Worm (Caenorhabditis elegans): ENCODE measurements around the gene fbxb-29.
"Not testable (repeated sequence)": the region's sequence is repeated elsewhere in the genome, so short reads cannot be mapped to it uniquely, and the experiment has no call there.

Gene fbxb-29

DNA sequence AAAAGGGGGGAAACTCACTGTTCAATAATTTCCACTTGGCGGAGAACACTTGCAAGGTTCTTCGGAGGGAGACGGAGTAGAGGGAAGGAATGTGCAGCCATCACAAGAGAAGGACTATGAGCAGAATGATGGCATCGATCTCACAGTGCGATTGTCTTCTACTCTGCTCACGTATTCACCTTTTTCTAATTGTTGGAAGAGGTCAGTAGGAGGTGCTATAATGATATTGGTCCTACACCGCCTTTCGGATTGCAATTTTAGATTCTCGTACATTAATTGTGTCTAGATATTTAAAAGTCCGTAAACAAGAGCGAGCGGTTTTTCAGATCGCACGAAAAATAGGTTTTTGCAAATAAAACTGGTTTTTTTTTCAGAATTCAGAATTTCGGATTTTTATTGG, 41.1 kb upstream of the fbxb-29 start, which contains the start of gene fbxb-39:
Gene fbxb-39, minus strand, starts transcription at position 101 of the 400 bp plus-strand sequence.
- TF ChIP-seq C38D4.7 (GFP tag; optimal IDR thresholded peaks at IDR 0.05) (no peak), ceh-34 (tag; optimal IDR thresholded peaks at IDR 0.05) (no peak), ceh-31 (tag; optimal IDR thresholded peaks at IDR 0.05) (no peak), ceh-45 (GFP tag; IDR thresholded peaks at IDR 0.05) (no peak), dve-1 (tag; optimal IDR thresholded peaks at IDR 0.05) (no peak), F13H6.1 (tag; optimal IDR thresholded peaks at IDR 0.05) (no peak), ref-2 (tag; optimal IDR thresholded peaks at IDR 0.05) (no peak), ama-1 (optimal IDR thresholded peaks at IDR 0.05) (no peak), ceh-6 (GFP tag; optimal IDR thresholded peaks at IDR 0.05) (no peak), K09A11.1 (tag; optimal IDR thresholded peaks at IDR 0.05; ENCODE audit: insufficient read depth) (no peak), zip-5 (tag; optimal IDR thresholded peaks at IDR 0.05) (no peak), hlh-8 (tag; optimal IDR thresholded peaks at IDR 0.05) (no peak), ceh-30 (tag; optimal IDR thresholded peaks at IDR 0.05) (no peak), ahr-1 (tag; optimal IDR thresholded peaks at IDR 0.05) (no peak), nhr-11 (tag; optimal IDR thresholded peaks at IDR 0.05) (no peak), T23F11.4 (GFP tag; optimal IDR thresholded peaks at IDR 0.05) (no peak)

DNA sequence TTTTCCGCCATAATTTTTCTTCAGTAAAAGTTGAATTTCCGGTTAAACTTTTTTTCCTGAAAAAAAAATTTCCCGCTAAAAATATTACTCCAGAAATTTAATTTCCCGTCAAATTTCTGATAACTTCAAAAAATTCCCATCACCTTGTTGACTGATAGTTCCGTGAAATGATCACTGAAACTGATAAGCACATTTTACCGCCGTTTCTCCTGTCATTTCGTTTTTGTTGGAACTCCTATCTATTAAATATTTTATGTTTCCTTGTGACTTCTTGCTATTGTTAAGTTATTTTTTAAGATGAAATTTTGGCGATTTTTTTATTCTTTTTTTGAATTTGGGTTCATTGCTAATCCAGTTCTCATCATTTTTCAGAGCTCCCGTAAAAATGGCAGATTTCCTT, 29.2 kb upstream of the fbxb-29 start, which contains the start of gene math-34:
Gene math-34, plus strand, starts transcription at position 371 of the 400 bp plus-strand sequence.
- TF ChIP-seq pag-3 (tag; optimal IDR thresholded peaks at IDR 0.05; ENCODE audit: borderline replicate concordance): no peak
- TF ChIP-seq che-1 (tag; optimal IDR thresholded peaks at IDR 0.05): no peak
- no peak for TF ChIP-seq pax-1 (tag; optimal IDR thresholded peaks at IDR 0.05)
- no peak for TF ChIP-seq Y22D7AL.16 (tag; optimal IDR thresholded peaks at IDR 0.05)

DNA sequence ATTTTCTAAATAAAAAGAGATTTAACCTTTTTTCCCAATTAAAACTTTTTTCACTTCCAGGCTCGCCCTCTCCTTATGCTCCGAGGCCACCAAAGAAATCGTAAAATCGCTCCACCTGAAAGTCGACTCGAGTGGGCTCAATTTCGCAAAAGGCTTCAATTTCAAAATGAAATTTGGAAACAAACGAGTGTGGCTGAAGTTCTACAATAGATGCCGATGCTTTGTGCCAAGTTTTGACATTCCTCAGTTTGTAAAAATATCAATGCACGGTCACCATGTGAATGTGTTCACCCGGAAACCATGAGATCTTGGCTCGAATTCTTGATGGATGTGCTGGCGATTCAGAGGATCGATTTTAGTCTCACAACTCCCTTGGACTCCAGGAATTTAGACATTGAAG, 27.3 kb upstream of the fbxb-29 start, which contains the start of gene M01D1.12:
Gene M01D1.12, plus strand, starts transcription at position 301 of the 400 bp plus-strand sequence.
- no peak for TF ChIP-seq rnt-1 (tag; optimal IDR thresholded peaks at IDR 0.05)
- no peak for TF ChIP-seq nfya-1 (tag; optimal IDR thresholded peaks at IDR 0.05)
- TF ChIP-seq nhr-232 (tag; optimal IDR thresholded peaks at IDR 0.05): no peak
- no peak for TF ChIP-seq mec-3 (tag; optimal IDR thresholded peaks at IDR 0.05; ENCODE audit: borderline replicate concordance)
- TF ChIP-seq ceh-45 (GFP tag; IDR thresholded peaks at IDR 0.05): no peak
- no peak for TF ChIP-seq pqm-1 (tag; optimal IDR thresholded peaks at IDR 0.05)
- no peak for TF ChIP-seq elt-4 (tag; optimal IDR thresholded peaks at IDR 0.05)
- TF ChIP-seq elt-2 (tag; optimal IDR thresholded peaks at IDR 0.05): no peak
- no peak for TF ChIP-seq lim-6 (tag; optimal IDR thresholded peaks at IDR 0.05)

DNA sequence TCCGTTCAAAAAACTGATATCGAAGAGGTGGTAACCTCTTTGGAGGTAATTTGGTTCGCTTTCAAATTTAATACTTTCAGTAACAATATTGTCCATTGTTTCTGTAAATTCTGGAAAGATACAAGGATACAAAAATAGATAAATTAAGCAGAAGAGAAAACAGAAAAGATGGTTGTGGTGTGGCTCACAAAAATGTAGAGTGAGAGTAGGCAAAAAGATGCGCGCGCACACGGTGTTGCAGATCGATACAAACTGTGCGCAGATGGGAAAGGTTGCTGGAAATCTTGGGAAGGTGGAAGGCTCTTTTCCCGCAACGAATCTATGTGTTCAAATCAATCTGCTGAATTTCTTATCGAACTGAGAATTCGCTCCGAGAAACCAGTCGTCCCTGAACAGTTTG, 25.3 kb upstream of the fbxb-29 start, which contains the start of gene btb-11:
Gene btb-11, minus strand, starts transcription at position 101 of the 400 bp plus-strand sequence.
- not testable (repeated sequence) for TF ChIP-seq ceh-19 (GFP tag; optimal IDR thresholded peaks at IDR 0.05); ceh-9 (tag; optimal IDR thresholded peaks at IDR 0.05); pha-2 (tag; optimal IDR thresholded peaks at IDR 0.05)

DNA sequence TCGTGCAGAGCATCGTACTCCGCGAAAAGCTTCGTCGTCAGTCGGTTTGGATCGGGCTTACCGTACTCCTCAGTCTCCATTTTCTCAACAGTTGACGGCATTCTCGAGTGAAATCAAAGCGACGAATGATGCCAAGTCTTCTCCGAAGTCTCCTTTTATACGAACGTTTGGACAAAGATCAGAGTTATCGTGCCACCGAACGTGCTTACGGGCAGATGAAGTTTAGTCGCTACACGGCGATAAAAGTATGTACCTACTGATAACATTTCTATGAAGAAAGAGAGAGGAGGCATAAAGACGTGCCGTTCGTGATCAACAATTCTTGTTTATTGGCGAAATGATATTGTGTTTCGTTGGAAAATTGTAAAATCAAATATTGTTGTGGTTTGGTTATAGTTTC, 7.0 kb upstream of the fbxb-29 start, which contains the start of gene F45D11.14:
Gene F45D11.14, minus strand, starts transcription at position 101 of the 400 bp plus-strand sequence.
- not testable (repeated sequence) for TF ChIP-seq nhr-232, madf-2, ztf-16 (tag; optimal IDR thresholded peaks at IDR 0.05)

DNA sequence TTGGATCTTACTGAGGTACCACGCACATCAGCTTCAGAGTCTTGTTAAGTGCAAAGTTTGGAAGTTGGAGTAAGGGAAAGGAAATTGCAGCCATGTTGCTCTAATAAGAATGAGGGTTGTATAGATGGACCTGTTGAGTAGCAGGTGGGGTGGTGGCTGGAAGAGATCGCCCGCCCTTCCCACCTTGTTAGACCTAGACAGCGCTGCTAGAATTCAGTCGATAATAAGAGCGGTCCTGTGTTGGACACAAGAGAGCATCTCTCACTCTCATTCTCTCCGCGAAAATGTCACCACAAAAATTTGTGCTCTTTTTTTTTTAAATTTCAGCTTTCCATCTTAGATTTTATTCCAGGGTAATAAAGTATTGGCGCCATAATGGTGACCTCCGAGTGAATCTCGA, 2.0 kb upstream of the fbxb-29 start, which contains the start of the genes fbxb-30 and F45D11.5:
Gene fbxb-30, minus strand, starts transcription at position 101 of the 400 bp plus-strand sequence.
Gene F45D11.5, plus strand, starts transcription at position 352 of the 400 bp plus-strand sequence.
- no peak for TF ChIP-seq tbx-7 (tag; optimal IDR thresholded peaks at IDR 0.05)
- no peak for TF ChIP-seq fax-1 (tag; optimal IDR thresholded peaks at IDR 0.05)
- TF ChIP-seq ztf-16 (tag; optimal IDR thresholded peaks at IDR 0.05): no peak
- no peak for TF ChIP-seq syd-9 (tag; optimal IDR thresholded peaks at IDR 0.05)
- no peak for TF ChIP-seq pax-1 (tag; optimal IDR thresholded peaks at IDR 0.05)
- no peak for TF ChIP-seq ceh-6 (GFP tag; optimal IDR thresholded peaks at IDR 0.05)

All from whole organism, late embryonic.